Worm (Caenorhabditis elegans): ENCODE data around the gene sly-1.

sly-1 gene

ce11 chrIII:10537003-10537402 lies 30.1 kb downstream of the sly-1 start:
- TF ChIP-seq R02D3.7 (tag; optimal IDR thresholded peaks at IDR 0.05) (no peak), nhr-67 (tag; optimal IDR thresholded peaks at IDR 0.05) (no peak), fkh-10 (GFP tag; optimal IDR thresholded peaks at IDR 0.05) (no peak), ama-1 (optimal IDR thresholded peaks at IDR 0.05) (peak; percentile 82), lin-15B (tag; optimal IDR thresholded peaks at IDR 0.05) (no peak), nhr-43 (tag; optimal IDR thresholded peaks at IDR 0.05; ENCODE audit: poor library complexity, severe bottlenecking) (peak; percentile 72), nhr-12 (tag; optimal IDR thresholded peaks at IDR 0.05) (no peak), nhr-25 (tag; optimal IDR thresholded peaks at IDR 0.05) (no peak)

ce11 chrIII:10537558-10537957 lies 30.7 kb downstream of the sly-1 start:
- TF ChIP-seq nhr-67 (tag; optimal IDR thresholded peaks at IDR 0.05) (no peak), ama-1 (optimal IDR thresholded peaks at IDR 0.05) (peak; percentile 87), elt-2 (tag; optimal IDR thresholded peaks at IDR 0.05) (peak; percentile 2), nhr-25 (tag; optimal IDR thresholded peaks at IDR 0.05) (peak; percentile 8), nhr-23 (tag; optimal IDR thresholded peaks at IDR 0.05) (peak; percentile 10), elt-1 (tag; optimal IDR thresholded peaks at IDR 0.05) (no peak), nhr-43 (tag; optimal IDR thresholded peaks at IDR 0.05; ENCODE audit: poor library complexity, severe bottlenecking) (peak; percentile 14), fos-1 (tag; optimal IDR thresholded peaks at IDR 0.05) (no peak)

- no peak for TF ChIP-seq nhr-25 (tag; optimal IDR thresholded peaks at IDR 0.05)
- no peak for TF ChIP-seq unc-39 (tag; optimal IDR thresholded peaks at IDR 0.05)
- TF ChIP-seq nhr-237 (tag; optimal IDR thresholded peaks at IDR 0.05) = no peak
- TF ChIP-seq fkh-2 (tag; optimal IDR thresholded peaks at IDR 0.05) = no peak
- TF ChIP-seq fos-1 (tag; optimal IDR thresholded peaks at IDR 0.05) = no peak
- no peak for TF ChIP-seq fkh-10 (GFP tag; optimal IDR thresholded peaks at IDR 0.05)
- TF ChIP-seq snpc-4 (tag; optimal IDR thresholded peaks at IDR 0.05) = no peak
These were observed 31.9 kb downstream of the sly-1 start, which contains the start of gene nlp-68 for ce11 chrIII:10538757-10539213. Gene nlp-68, minus strand, starts transcription at chrIII:10539163.

ce11 chrIII:10552929-10553328 lies 46.1 kb downstream of the sly-1 start, which contains the start of gene T21C12.8:
Gene T21C12.8, minus strand, starts transcription at chrIII:10553029.
- TF ChIP-seq nhr-77 (tag; optimal IDR thresholded peaks at IDR 0.05) (no peak), fkh-10 (GFP tag; optimal IDR thresholded peaks at IDR 0.05) (no peak), egl-5 (tag; optimal IDR thresholded peaks at IDR 0.05) (no peak), elt-1 (tag; optimal IDR thresholded peaks at IDR 0.05) (no peak), zag-1 (tag; optimal IDR thresholded peaks at IDR 0.05) (no peak), egl-27 (tag; optimal IDR thresholded peaks at IDR 0.05) (no peak), mdl-1 (tag; optimal IDR thresholded peaks at IDR 0.05) (no peak), nhr-28 (tag; optimal IDR thresholded peaks at IDR 0.05) (no peak), ama-1 (optimal IDR thresholded peaks at IDR 0.05) (no peak), nhr-67 (tag; optimal IDR thresholded peaks at IDR 0.05) (no peak), elt-3 (tag; optimal IDR thresholded peaks at IDR 0.05) (no peak), pha-4 (tag; optimal IDR thresholded peaks at IDR 0.05) (no peak), sea-2 (GFP tag; optimal IDR thresholded peaks at IDR 0.05) (no peak), ceh-16 (tag; optimal IDR thresholded peaks at IDR 0.05) (no peak), aly-2 (tag; optimal IDR thresholded peaks at IDR 0.05) (no peak), eor-1 (tag; optimal IDR thresholded peaks at IDR 0.05) (no peak), unc-62 (GFP tag; optimal IDR thresholded peaks at IDR 0.05) (no peak), pqm-1 (tag; optimal IDR thresholded peaks at IDR 0.05) (no peak), lsy-12 (tag; optimal IDR thresholded peaks at IDR 0.05) (no peak), daf-12 (tag; optimal IDR thresholded peaks at IDR 0.05) (no peak)

- TF ChIP-seq mdl-1 (tag; optimal IDR thresholded peaks at IDR 0.05) (no peak), daf-12 (tag; optimal IDR thresholded peaks at IDR 0.05) (no peak), R02D3.7 (tag; optimal IDR thresholded peaks at IDR 0.05) (no peak), pqm-1 (tag; optimal IDR thresholded peaks at IDR 0.05) (no peak), unc-39 (tag; optimal IDR thresholded peaks at IDR 0.05) (no peak), ceh-9 (tag; optimal IDR thresholded peaks at IDR 0.05) (no peak), ama-1 (optimal IDR thresholded peaks at IDR 0.05) (no peak), ztf-4 (tag; optimal IDR thresholded peaks at IDR 0.05) (no peak), lin-39 (tag; optimal IDR thresholded peaks at IDR 0.05) (no peak), nhr-28 (tag; optimal IDR thresholded peaks at IDR 0.05) (no peak), ceh-16 (tag; optimal IDR thresholded peaks at IDR 0.05) (no peak)
These were observed 51.1 kb downstream of the sly-1 start, which contains the start of gene T21C12.4 for ce11 chrIII:10557910-10558309. Gene T21C12.4, minus strand, starts transcription at chrIII:10558010.

All from whole organism, L3 larva.